Worm (Caenorhabditis elegans): ENCODE results near the gene rft-2.

rft-2 gene

ce11 chrV:4450523-4451089, at the start of gene rft-2:
rft-2 (minus strand) TSS chrV:4450563.
- TF ChIP-seq elt-2 (tag; optimal IDR thresholded peaks at IDR 0.05) (peak; percentile 65), jun-1 (tag; optimal IDR thresholded peaks at IDR 0.05) (peak; percentile 10), elt-1 (tag; optimal IDR thresholded peaks at IDR 0.05) (no peak), aly-2 (tag; optimal IDR thresholded peaks at IDR 0.05) (no peak), R02D3.7 (tag; optimal IDR thresholded peaks at IDR 0.05) (peak; percentile 14), pha-4 (tag; optimal IDR thresholded peaks at IDR 0.05) (peak; percentile 85), nhr-11 (tag; optimal IDR thresholded peaks at IDR 0.05) (no peak), hmg-11 (tag; optimal IDR thresholded peaks at IDR 0.05) (peak; percentile 57), ceh-82 (tag; optimal IDR thresholded peaks at IDR 0.05) (no peak), nhr-76 (tag; optimal IDR thresholded peaks at IDR 0.05) (no peak), lin-15B (tag; optimal IDR thresholded peaks at IDR 0.05) (peak; percentile 62), nfya-1 (tag; optimal IDR thresholded peaks at IDR 0.05; ENCODE audit: insufficient read depth) (peak; percentile 59), snpc-4 (tag; optimal IDR thresholded peaks at IDR 0.05) (peak; percentile 52)

- TF ChIP-seq fkh-10 (GFP tag; optimal IDR thresholded peaks at IDR 0.05): no peak
- peak; percentile 12 for TF ChIP-seq elt-1 (tag; optimal IDR thresholded peaks at IDR 0.05)
- TF ChIP-seq sea-2 (GFP tag; optimal IDR thresholded peaks at IDR 0.05): no peak
- no peak for TF ChIP-seq fos-1 (tag; optimal IDR thresholded peaks at IDR 0.05)
- no peak for TF ChIP-seq ceh-28 (tag; optimal IDR thresholded peaks at IDR 0.05)
- TF ChIP-seq zag-1 (tag; optimal IDR thresholded peaks at IDR 0.05): no peak
- no peak for TF ChIP-seq elt-2 (tag; optimal IDR thresholded peaks at IDR 0.05)
- peak; percentile 55 for TF ChIP-seq hmg-11 (tag; optimal IDR thresholded peaks at IDR 0.05)
- no peak for TF ChIP-seq nhr-28 (tag; optimal IDR thresholded peaks at IDR 0.05)
- no peak for TF ChIP-seq egl-5 (tag; optimal IDR thresholded peaks at IDR 0.05)
- TF ChIP-seq ceh-9 (tag; optimal IDR thresholded peaks at IDR 0.05): no peak
- no peak for TF ChIP-seq nhr-237 (tag; optimal IDR thresholded peaks at IDR 0.05)
- peak; percentile 99 for TF ChIP-seq unc-62 (GFP tag; optimal IDR thresholded peaks at IDR 0.05)
- no peak for TF ChIP-seq jun-1 (tag; optimal IDR thresholded peaks at IDR 0.05)
- peak; percentile 100 for TF ChIP-seq nfya-1 (tag; optimal IDR thresholded peaks at IDR 0.05; ENCODE audit: insufficient read depth)
- no peak for TF ChIP-seq lsy-12 (tag; optimal IDR thresholded peaks at IDR 0.05)
- TF ChIP-seq ZK546.5 (tag; optimal IDR thresholded peaks at IDR 0.05): no peak
- TF ChIP-seq nhr-23 (tag; optimal IDR thresholded peaks at IDR 0.05): no peak
- TF ChIP-seq nhr-11 (tag; optimal IDR thresholded peaks at IDR 0.05): no peak
- TF ChIP-seq mdl-1 (tag; optimal IDR thresholded peaks at IDR 0.05): no peak
- no peak for TF ChIP-seq elt-3 (tag; optimal IDR thresholded peaks at IDR 0.05)
- no peak for TF ChIP-seq pqm-1 (tag; optimal IDR thresholded peaks at IDR 0.05)
- no peak for TF ChIP-seq R02D3.7 (tag; optimal IDR thresholded peaks at IDR 0.05)
- no peak for TF ChIP-seq fkh-2 (tag; optimal IDR thresholded peaks at IDR 0.05)
- no peak for TF ChIP-seq egl-27 (tag; optimal IDR thresholded peaks at IDR 0.05)
- no peak for TF ChIP-seq skn-1 (tag; optimal IDR thresholded peaks at IDR 0.05)
- TF ChIP-seq lin-39 (tag; optimal IDR thresholded peaks at IDR 0.05): peak; percentile 89
- TF ChIP-seq ceh-82 (tag; optimal IDR thresholded peaks at IDR 0.05): no peak
- no peak for TF ChIP-seq nhr-12 (tag; optimal IDR thresholded peaks at IDR 0.05)
- no peak for TF ChIP-seq nhr-76 (tag; optimal IDR thresholded peaks at IDR 0.05)
- no peak for TF ChIP-seq daf-12 (tag; optimal IDR thresholded peaks at IDR 0.05)
These were observed 48.9 kb upstream of the rft-2 start for ce11 chrV:4499156-4499808.

ce11 chrV:4497161-4497560, 46.8 kb upstream of the rft-2 start, which contains the start of gene unc-62:
unc-62 (plus strand) TSS chrV:4497461.
- TF ChIP-seq nhr-77 (tag; optimal IDR thresholded peaks at IDR 0.05): no peak
- TF ChIP-seq nhr-23 (tag; optimal IDR thresholded peaks at IDR 0.05): no peak
- no peak for TF ChIP-seq egl-27 (tag; optimal IDR thresholded peaks at IDR 0.05)
- no peak for TF ChIP-seq ama-1 (optimal IDR thresholded peaks at IDR 0.05)
- peak; percentile 57 for TF ChIP-seq lin-39 (tag; optimal IDR thresholded peaks at IDR 0.05)
